Worm (Caenorhabditis elegans) whole organism, early embryonic: ENCODE data around the gene irld-12.

Experiments used
- B0310.2 ChIP-seq: sonication (generic microtip); optimal IDR thresholded peaks from 2 replicates; lab custom pipeline; 2016; ENCODE audit warnings: mild to moderate bottlenecking, missing genetic modification characterization, missing compliant biosample characterization
- F13C5.2 ChIP-seq: sonication (generic microtip); optimal IDR thresholded peaks from 2 replicates; lab custom pipeline; 2017; ENCODE audit warnings: mild to moderate bottlenecking, missing genetic modification characterization, inconsistent platforms, missing compliant biosample characterization
- aly-1 ChIP-seq: sonication (generic microtip); optimal IDR thresholded peaks from 2 replicates; lab custom pipeline; 2016; ENCODE audit warnings: missing genetic modification characterization, missing compliant biosample characterization
- ama-1 ChIP-seq: fragments of 150-350 bp; optimal IDR thresholded peaks from 2 replicates; lab custom pipeline; 2014
- ceh-13 ChIP-seq: fragments of 200-800 bp; sonication (Bioruptor generic); optimal IDR thresholded peaks from 2 replicates; lab custom pipeline; 2018; ENCODE audit warnings: mild to moderate bottlenecking, missing genetic modification characterization, missing compliant biosample characterization
- ceh-36 ChIP-seq: sonication (generic microtip); optimal IDR thresholded peaks from 2 replicates; lab custom pipeline; 2016; ENCODE audit warnings: missing genetic modification characterization, inconsistent platforms, missing compliant biosample characterization
- ets-7 ChIP-seq: sonication (generic microtip); optimal IDR thresholded peaks from 2 replicates; lab custom pipeline; 2016; ENCODE audit warnings: missing genotype, missing genetic modification characterization, missing compliant biosample characterization
- flt-1 ChIP-seq: fragments of 200-800 bp; sonication (Bioruptor generic); IDR thresholded peaks from 2 replicates; pipeline ENCODE4 v1.3.6; 2022; ENCODE audit warnings: missing genetic modification characterization, missing compliant biosample characterization
- hmbx-1 ChIP-seq: sonication (generic microtip); optimal IDR thresholded peaks from 2 replicates; lab custom pipeline; 2016; ENCODE audit warnings: mild to moderate bottlenecking, missing genetic modification characterization, missing compliant biosample characterization
- hmg-4 ChIP-seq: fragments of 200-800 bp; sonication (Bioruptor generic); optimal IDR thresholded peaks from 2 replicates; lab custom pipeline; 2018; ENCODE audit warnings: mild to moderate bottlenecking, missing genetic modification characterization, missing compliant biosample characterization
- hnd-1 ChIP-seq: sonication (generic microtip); optimal IDR thresholded peaks from 2 replicates; lab custom pipeline; 2016; ENCODE audit warnings: missing genetic modification characterization, missing compliant biosample characterization
- pes-1 ChIP-seq: fragments of 200-800 bp; sonication (Bioruptor generic); IDR thresholded peaks from 2 replicates; pipeline ENCODE4 v1.3.6; 2022; ENCODE audit warnings: missing genetic modification reagents, missing genetic modification characterization, missing compliant biosample characterization
- scrt-1 ChIP-seq: fragments of 200-800 bp; sonication (Bioruptor generic); IDR thresholded peaks from 2 replicates; pipeline ENCODE4 v1.3.6; 2022; ENCODE audit warnings: missing genetic modification characterization, missing compliant biosample characterization
- sea-1 ChIP-seq: fragments of 200-800 bp; sonication (Bioruptor generic); conservative IDR thresholded peaks from 2 replicates; pipeline ENCODE4 v1.3.6; 2022; ENCODE audit warnings: missing genetic modification characterization, missing compliant biosample characterization
- tbx-11 ChIP-seq: fragments of 200-800 bp; sonication (Bioruptor generic); IDR thresholded peaks from 2 replicates; pipeline ENCODE4 v1.3.6; 2022; ENCODE audit warnings: missing genetic modification characterization, missing compliant biosample characterization
- tbx-37 ChIP-seq: fragments of 200-800 bp; sonication (Bioruptor generic); conservative IDR thresholded peaks from 2 replicates; pipeline ENCODE4 v1.3.6; 2022; ENCODE audit warnings: missing genetic modification reagents, missing genetic modification characterization, missing compliant biosample characterization
- tra-4 ChIP-seq: sonication (generic microtip); optimal IDR thresholded peaks from 2 replicates; lab custom pipeline; 2017; ENCODE audit warnings: missing genetic modification characterization, missing compliant biosample characterization

Gene irld-12

ce11 chrV:3044837-3045236 lies 23.6 kb upstream of the irld-12 start, which contains the start of gene F59D6.1:
Gene F59D6.1, plus strand, starts transcription at chrV:3045137.
- TF ChIP-seq pes-1 (no peak), tbx-37 (GFP tag; lab: Robert Waterston, UW) (no peak), sea-1 (GFP tag; lab: Robert Waterston, UW) (no peak), hmbx-1 (tag; lab: Kevin White, UChicago) (no peak), ama-1 (lab: Kevin White, UChicago) (no peak), tbx-11 (GFP tag; lab: Robert Waterston, UW) (no peak), ets-7 (no peak), flt-1 (GFP tag; lab: Robert Waterston, UW) (no peak)

ce11 chrV:3040930-3041329 lies 19.7 kb upstream of the irld-12 start:
- TF ChIP-seq scrt-1 (GFP tag; lab: Robert Waterston, UW) (no peak), hmbx-1 (tag; lab: Kevin White, UChicago) (no peak), hnd-1 (tag; lab: Kevin White, UChicago) (no peak), hmg-4 (GFP tag; lab: Kevin White, UChicago) (no peak), ama-1 (lab: Kevin White, UChicago) (no peak)

DNA sequence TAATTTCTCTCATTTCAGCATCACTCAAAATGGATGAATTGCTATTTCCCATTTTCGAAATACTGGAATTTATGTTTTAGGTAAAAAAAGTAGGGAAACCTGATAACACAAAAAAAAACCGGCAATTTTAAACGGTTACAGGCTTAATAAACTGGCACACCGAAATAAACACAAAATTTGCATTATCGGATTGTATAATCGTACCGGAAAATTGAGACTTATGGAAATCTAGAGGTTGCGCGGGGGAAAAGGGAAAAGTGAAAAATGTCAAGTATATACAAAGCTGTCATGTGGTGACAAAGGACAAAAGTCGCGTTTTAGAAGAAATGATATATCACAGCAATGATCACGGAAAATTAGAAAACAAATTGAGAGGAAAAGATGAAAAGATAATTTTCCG lies 18.1 kb upstream of the irld-12 start, which contains the start of gene chpf-2:
Gene chpf-2, minus strand, starts transcription at position 101 of the 400 bp plus-strand sequence.
- TF ChIP-seq sea-1 (GFP tag; lab: Robert Waterston, UW) (no peak), aly-1 (no peak), hmg-4 (GFP tag; lab: Kevin White, UChicago) (no peak), ets-7 (no peak), tra-4 (no peak), B0310.2 (tag; lab: Kevin White, UChicago) (no peak), ama-1 (lab: Kevin White, UChicago) (no peak), scrt-1 (GFP tag; lab: Robert Waterston, UW) (no peak), flt-1 (GFP tag; lab: Robert Waterston, UW) (no peak), hmbx-1 (tag; lab: Kevin White, UChicago) (no peak), tbx-11 (GFP tag; lab: Robert Waterston, UW) (no peak), ceh-36 (tag; lab: Kevin White, UChicago) (no peak), tbx-37 (GFP tag; lab: Robert Waterston, UW) (no peak)

DNA sequence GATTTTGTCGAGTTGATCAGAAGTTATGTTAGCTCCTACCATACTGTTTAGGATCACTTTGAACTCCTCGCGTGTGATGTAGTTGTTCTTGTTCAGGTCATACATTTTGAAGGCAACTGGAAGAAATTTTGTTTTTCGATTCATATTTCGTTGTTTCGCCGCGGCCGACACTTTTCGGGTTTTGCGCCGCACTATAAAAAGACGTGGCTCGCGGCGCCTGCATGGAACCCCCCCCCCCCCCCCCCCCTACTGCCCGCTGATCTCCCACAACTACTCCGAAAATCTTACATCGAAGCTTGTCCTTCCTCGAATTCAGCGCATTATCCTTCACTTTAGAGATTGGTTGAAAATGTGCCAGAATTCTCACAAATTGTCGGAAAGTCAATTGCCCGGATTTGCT lies 16.9 kb upstream of the irld-12 start:
- TF ChIP-seq flt-1 (GFP tag; lab: Robert Waterston, UW) (no peak), hnd-1 (tag; lab: Kevin White, UChicago) (no peak)

DNA sequence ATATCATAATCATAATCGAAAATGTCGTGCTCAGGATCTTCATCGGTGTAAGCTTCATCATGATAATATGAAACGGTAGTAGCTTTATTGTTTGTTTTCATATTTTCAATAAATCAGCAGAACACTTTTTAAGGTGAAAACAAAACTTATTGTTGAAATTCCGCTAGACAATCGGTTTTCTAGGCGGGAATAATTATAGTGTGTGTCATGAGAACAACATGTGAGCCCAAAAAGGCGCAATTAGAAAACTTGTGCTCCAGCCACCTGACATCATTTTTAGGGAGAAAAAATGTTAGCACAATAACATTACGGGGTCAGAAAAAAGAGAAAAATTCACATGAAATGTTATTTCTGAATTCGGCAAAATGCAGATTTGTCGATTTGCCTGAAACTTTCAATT lies 13.0 kb upstream of the irld-12 start, which contains the start of gene srw-8:
Gene srw-8, minus strand, starts transcription at position 101 of the 400 bp plus-strand sequence.
- TF ChIP-seq F13C5.2 (tag; lab: Kevin White, UChicago) (no peak), ama-1 (lab: Kevin White, UChicago) (no peak), tbx-11 (GFP tag; lab: Robert Waterston, UW) (no peak), ets-7 (no peak), ceh-36 (tag; lab: Kevin White, UChicago) (no peak), aly-1 (no peak), ceh-13 (no peak), pes-1 (no peak), hmg-4 (GFP tag; lab: Kevin White, UChicago) (no peak), flt-1 (GFP tag; lab: Robert Waterston, UW) (no peak), scrt-1 (GFP tag; lab: Robert Waterston, UW) (no peak), tbx-37 (GFP tag; lab: Robert Waterston, UW) (no peak), B0310.2 (tag; lab: Kevin White, UChicago) (no peak), hmbx-1 (tag; lab: Kevin White, UChicago) (no peak), tra-4 (no peak), sea-1 (GFP tag; lab: Robert Waterston, UW) (no peak), hnd-1 (tag; lab: Kevin White, UChicago) (no peak)

DNA sequence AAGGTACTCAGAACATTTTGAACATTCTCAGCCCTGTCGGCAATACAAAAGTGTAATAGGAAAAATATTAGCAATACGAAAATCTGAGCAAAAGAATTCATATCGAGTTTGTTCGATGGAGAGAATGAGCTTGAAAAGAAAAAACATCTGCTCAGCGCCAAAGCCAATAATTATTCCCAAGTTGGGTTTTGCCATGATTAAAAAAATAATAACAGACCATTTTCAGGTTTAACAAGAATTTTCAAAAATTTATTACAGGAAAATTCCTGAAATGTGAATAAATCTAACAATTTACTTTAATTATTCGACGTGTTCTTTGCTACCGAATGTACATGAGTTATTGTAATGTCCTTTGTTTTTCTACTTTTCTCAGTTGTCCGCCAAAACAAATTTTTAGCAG lies 11.1 kb upstream of the irld-12 start, which contains the start of gene irld-38:
Gene irld-38, minus strand, starts transcription at position 101 of the 400 bp plus-strand sequence.
- TF ChIP-seq ceh-13: no peak
- TF ChIP-seq tbx-37 (GFP tag; lab: Robert Waterston, UW): no peak
- TF ChIP-seq hnd-1 (tag; lab: Kevin White, UChicago): no peak
- no peak for TF ChIP-seq ets-7

- no peak for TF ChIP-seq aly-1
- no peak for TF ChIP-seq flt-1 (GFP tag; lab: Robert Waterston, UW)
- no peak for TF ChIP-seq tbx-11 (GFP tag; lab: Robert Waterston, UW)
- TF ChIP-seq ets-7: no peak
- TF ChIP-seq hmg-4 (GFP tag; lab: Kevin White, UChicago): no peak
- no peak for TF ChIP-seq tra-4
- TF ChIP-seq hmbx-1 (tag; lab: Kevin White, UChicago): no peak
- TF ChIP-seq F13C5.2 (tag; lab: Kevin White, UChicago): no peak
- TF ChIP-seq B0310.2 (tag; lab: Kevin White, UChicago): no peak
- no peak for TF ChIP-seq tbx-37 (GFP tag; lab: Robert Waterston, UW)
- TF ChIP-seq pes-1: no peak
- no peak for TF ChIP-seq ceh-36 (tag; lab: Kevin White, UChicago)
- TF ChIP-seq hnd-1 (tag; lab: Kevin White, UChicago): no peak
- no peak for TF ChIP-seq sea-1 (GFP tag; lab: Robert Waterston, UW)
- no peak for TF ChIP-seq scrt-1 (GFP tag; lab: Robert Waterston, UW)
- TF ChIP-seq ama-1 (lab: Kevin White, UChicago): no peak
- TF ChIP-seq ceh-13: no peak
These were observed 7.0 kb upstream of the irld-12 start, which contains the start of gene asp-7 for ce11 chrV:3028205-3028604. Gene asp-7, plus strand, starts transcription at chrV:3028285.

- no peak for TF ChIP-seq ets-7
- no peak for TF ChIP-seq tra-4
- no peak for TF ChIP-seq hmbx-1 (tag; lab: Kevin White, UChicago)
- no peak for TF ChIP-seq hnd-1 (tag; lab: Kevin White, UChicago)
- TF ChIP-seq ceh-13: no peak
- no peak for TF ChIP-seq ama-1 (lab: Kevin White, UChicago)
- no peak for TF ChIP-seq ceh-36 (tag; lab: Kevin White, UChicago)
- no peak for TF ChIP-seq tbx-37 (GFP tag; lab: Robert Waterston, UW)
- no peak for TF ChIP-seq F13C5.2 (tag; lab: Kevin White, UChicago)
- no peak for TF ChIP-seq aly-1
- no peak for TF ChIP-seq B0310.2 (tag; lab: Kevin White, UChicago)
- no peak for TF ChIP-seq scrt-1 (GFP tag; lab: Robert Waterston, UW)
- TF ChIP-seq flt-1 (GFP tag; lab: Robert Waterston, UW): no peak
- TF ChIP-seq sea-1 (GFP tag; lab: Robert Waterston, UW): no peak
- no peak for TF ChIP-seq hmg-4 (GFP tag; lab: Kevin White, UChicago)
- TF ChIP-seq pes-1: no peak
- TF ChIP-seq tbx-11 (GFP tag; lab: Robert Waterston, UW): no peak
These were observed 3.1 kb upstream of the irld-12 start, which contains the start of gene asp-8 for ce11 chrV:3024274-3024673. Gene asp-8, plus strand, starts transcription at chrV:3024549.
